Fruit fly (Drosophila melanogaster): ENCODE measurements around the gene Dph4.

Gene Dph4

DNA sequence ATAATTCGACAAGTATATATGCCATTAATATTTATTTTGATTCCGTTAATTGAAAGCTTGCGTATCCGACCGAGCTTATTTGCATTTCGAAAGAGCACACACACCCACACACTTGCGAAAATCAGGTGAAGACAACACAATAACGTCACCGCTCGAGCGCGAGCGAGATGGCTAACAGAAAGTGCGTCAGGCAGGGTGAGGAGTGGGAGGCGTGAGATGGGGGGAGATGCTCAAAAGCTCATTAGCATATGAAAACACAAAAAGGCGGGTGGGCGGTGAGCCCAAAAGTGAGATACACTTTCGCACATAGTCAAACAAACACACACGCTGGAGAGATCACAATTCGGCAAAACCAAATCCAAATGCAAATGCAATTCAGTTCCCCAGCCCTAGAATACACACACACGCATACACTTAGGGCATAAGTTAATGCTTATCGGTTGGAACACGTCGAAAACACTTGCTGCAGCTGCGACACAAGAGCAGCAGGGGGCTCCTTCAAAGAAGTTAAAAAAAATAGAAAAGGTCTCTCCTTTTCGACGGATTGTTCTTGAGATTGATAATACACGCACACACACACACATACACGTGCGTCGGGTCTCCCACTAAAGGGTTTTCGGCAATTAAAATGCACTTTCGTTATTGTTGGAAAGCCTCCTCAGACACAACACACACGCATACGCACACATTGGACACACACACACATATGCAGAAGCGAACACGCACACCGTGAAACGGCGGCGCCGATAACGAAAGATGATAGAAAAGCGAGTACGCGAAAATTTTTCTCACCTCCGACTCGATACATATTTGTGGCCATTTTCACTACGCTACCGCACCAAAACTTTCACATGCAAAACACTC, 24.0 kb upstream of the Dph4 start:
- TF ChIP-seq sage (GFP tag; optimal IDR thresholded peaks at IDR 0.05) (no peak), Hnf4 (GFP tag; optimal IDR thresholded peaks at IDR 0.05) (no peak), usp (GFP tag; optimal IDR thresholded peaks at IDR 0.05) (no peak), rgr (GFP tag; optimal IDR thresholded peaks at IDR 0.05) (peak; percentile 31), Vsx2 (GFP tag; optimal IDR thresholded peaks at IDR 0.05; ENCODE audit: partially characterized antibody) (no peak), br (GFP tag; optimal IDR thresholded peaks at IDR 0.05) (peak; percentile 49), Mio (GFP tag; optimal IDR thresholded peaks at IDR 0.05) (no peak), Rel (GFP tag; optimal IDR thresholded peaks at IDR 0.05) (no peak), Rel (tag; optimal IDR thresholded peaks at IDR 0.05) (peak; percentile 10), pan (optimal IDR thresholded peaks at IDR 0.05) (no peak), CG32264 (GFP tag; optimal IDR thresholded peaks at IDR 0.05) (no peak), Hr83 (GFP tag; optimal IDR thresholded peaks at IDR 0.05; ENCODE audit: poor library complexity, severe bottlenecking) (no peak), N (GFP tag; optimal IDR thresholded peaks at IDR 0.05) (peak; percentile 46), Hr78 (GFP tag; optimal IDR thresholded peaks at IDR 0.05) (no peak), dmrt93B (GFP tag; optimal IDR thresholded peaks at IDR 0.05) (no peak), sv (GFP tag; optimal IDR thresholded peaks at IDR 0.05) (no peak), ey (GFP tag; optimal IDR thresholded peaks at IDR 0.05) (peak; percentile 31), woc (GFP tag; optimal IDR thresholded peaks at IDR 0.05) (no peak), foxo (GFP tag; optimal IDR thresholded peaks at IDR 0.05) (peak in 1 of 2 experiments; percentile 36), CG9705 (GFP tag; optimal IDR thresholded peaks at IDR 0.05) (no peak), Jra (GFP tag; optimal IDR thresholded peaks at IDR 0.05) (peak; percentile 26), h (GFP tag; optimal IDR thresholded peaks at IDR 0.05) (peak; percentile 66), HLH106 (tag; optimal IDR thresholded peaks at IDR 0.05) (peak; percentile 35), OdsH (GFP tag; optimal IDR thresholded peaks at IDR 0.05) (peak; percentile 18), GATAd (GFP tag; optimal IDR thresholded peaks at IDR 0.05) (no peak)

DNA sequence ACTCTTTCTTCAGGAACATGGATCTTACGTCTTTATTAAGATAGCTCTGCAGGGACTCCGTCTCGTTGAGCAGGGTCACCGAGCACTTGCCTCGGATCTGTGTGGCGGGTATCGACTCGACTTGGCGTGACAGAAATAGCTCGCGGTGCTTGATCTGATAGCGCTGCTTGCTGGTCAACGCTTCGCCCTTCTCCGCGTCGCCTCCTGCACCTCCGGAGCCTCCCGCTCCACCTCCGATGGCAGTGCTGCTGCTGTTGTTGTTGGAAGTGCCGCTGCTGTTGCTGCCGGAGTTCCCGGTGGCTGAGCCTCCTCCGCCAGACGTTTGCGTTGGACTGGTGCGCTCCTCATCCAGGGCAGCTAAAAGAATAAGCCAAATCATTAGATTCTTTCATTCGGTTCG, 19.5 kb upstream of the Dph4 start:
- TF ChIP-seq sage (GFP tag; optimal IDR thresholded peaks at IDR 0.05) (no peak), dmrt93B (GFP tag; optimal IDR thresholded peaks at IDR 0.05) (no peak), Mio (GFP tag; optimal IDR thresholded peaks at IDR 0.05) (no peak), HLH106 (tag; optimal IDR thresholded peaks at IDR 0.05) (no peak)

DNA sequence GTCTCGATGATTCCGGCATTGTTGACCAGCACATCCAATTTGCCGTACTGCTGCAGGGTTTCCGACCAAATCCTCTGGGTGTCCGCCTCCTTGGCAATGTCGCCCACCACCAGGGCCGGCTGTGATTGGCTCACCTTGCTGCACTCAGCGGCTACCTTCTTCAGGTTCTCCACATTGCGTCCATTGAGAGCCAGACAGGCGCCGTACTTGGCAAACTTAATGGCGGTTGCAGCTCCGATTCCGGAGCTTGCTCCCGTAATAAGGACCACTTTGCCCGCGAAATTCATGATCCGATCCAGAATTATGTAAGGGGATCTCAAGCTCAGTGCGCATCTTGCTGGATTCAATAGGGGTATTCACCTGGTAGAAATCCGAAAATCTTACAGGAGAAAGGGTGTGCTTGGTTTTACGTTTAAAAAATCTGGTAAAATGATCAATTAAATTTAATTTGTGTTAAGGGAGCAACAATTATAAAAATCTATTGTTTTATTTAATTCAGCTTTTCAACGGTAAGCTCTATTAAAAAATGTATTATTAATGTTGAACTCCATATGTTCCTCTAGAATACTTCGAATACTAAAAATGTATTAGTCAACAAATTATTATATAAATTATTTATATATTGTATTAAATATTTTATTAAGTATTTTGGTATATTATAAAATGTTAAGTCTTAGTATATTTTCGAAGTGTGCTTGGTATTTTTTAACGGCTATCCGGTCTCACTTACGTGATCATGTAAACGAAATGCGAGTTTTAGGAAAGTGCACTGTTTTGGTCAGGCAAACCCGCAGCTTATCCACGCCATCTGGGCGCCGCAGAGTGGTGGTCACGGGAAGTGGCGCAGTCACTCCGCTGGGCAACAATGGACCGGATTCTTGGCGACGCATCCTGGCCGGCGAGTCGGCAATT, 12.8 kb upstream of the Dph4 start, which contains the start of the genes CG31548 and CG12170:
Gene CG31548, minus strand, starts transcription at position 334 of the 912 bp plus-strand sequence.
Gene CG12170, plus strand, starts transcription at position 716 of the 912 bp plus-strand sequence.
- TF ChIP-seq Hr83 (GFP tag; optimal IDR thresholded peaks at IDR 0.05; ENCODE audit: poor library complexity, severe bottlenecking): peak; percentile 19
- no peak for TF ChIP-seq CG9705 (GFP tag; optimal IDR thresholded peaks at IDR 0.05)
- TF ChIP-seq h (GFP tag; optimal IDR thresholded peaks at IDR 0.05): no peak
- no peak for TF ChIP-seq dsf (GFP tag; optimal IDR thresholded peaks at IDR 0.05; ENCODE audit: borderline replicate concordance)
- peak; percentile 36 for TF ChIP-seq HLH106 (tag; optimal IDR thresholded peaks at IDR 0.05)
- no peak for TF ChIP-seq woc (GFP tag; optimal IDR thresholded peaks at IDR 0.05)
- TF ChIP-seq Jra (GFP tag; optimal IDR thresholded peaks at IDR 0.05): no peak
- TF ChIP-seq usp (GFP tag; optimal IDR thresholded peaks at IDR 0.05): no peak
- TF ChIP-seq lola (GFP tag; optimal IDR thresholded peaks at IDR 0.05): no peak
- TF ChIP-seq N (GFP tag; optimal IDR thresholded peaks at IDR 0.05): no peak
- TF ChIP-seq OdsH (GFP tag; optimal IDR thresholded peaks at IDR 0.05): peak; percentile 1
- TF ChIP-seq rgr (GFP tag; optimal IDR thresholded peaks at IDR 0.05): no peak
- no peak for TF ChIP-seq jim (GFP tag; optimal IDR thresholded peaks at IDR 0.05)
- TF ChIP-seq br (GFP tag; optimal IDR thresholded peaks at IDR 0.05): no peak
- no peak for TF ChIP-seq Abd-B (GFP tag; optimal IDR thresholded peaks at IDR 0.05)
- TF ChIP-seq Hr78 (GFP tag; optimal IDR thresholded peaks at IDR 0.05): no peak
- TF ChIP-seq Rel (GFP tag; optimal IDR thresholded peaks at IDR 0.05): no peak
- TF ChIP-seq Rel (tag; optimal IDR thresholded peaks at IDR 0.05): no peak
- TF ChIP-seq fru (GFP tag; optimal IDR thresholded peaks at IDR 0.05): no peak
- TF ChIP-seq Hnf4 (GFP tag; optimal IDR thresholded peaks at IDR 0.05): no peak
- no peak for TF ChIP-seq sage (GFP tag; optimal IDR thresholded peaks at IDR 0.05)
- TF ChIP-seq pan (optimal IDR thresholded peaks at IDR 0.05): no peak
- no peak for TF ChIP-seq Sp1 (GFP tag; optimal IDR thresholded peaks at IDR 0.05)
- TF ChIP-seq Myc (optimal IDR thresholded peaks at IDR 0.05): no peak
- TF ChIP-seq GATAd (GFP tag; optimal IDR thresholded peaks at IDR 0.05): no peak
- no peak for TF ChIP-seq Dfd (GFP tag; optimal IDR thresholded peaks at IDR 0.05)
- TF ChIP-seq foxo (GFP tag; optimal IDR thresholded peaks at IDR 0.05): no peak
- peak; percentile 37 for TF ChIP-seq ey (GFP tag; optimal IDR thresholded peaks at IDR 0.05)
- TF ChIP-seq Vsx2 (GFP tag; optimal IDR thresholded peaks at IDR 0.05; ENCODE audit: partially characterized antibody): no peak
- TF ChIP-seq Mio (GFP tag; optimal IDR thresholded peaks at IDR 0.05): no peak
- no peak for TF ChIP-seq dmrt93B (GFP tag; optimal IDR thresholded peaks at IDR 0.05)
- TF ChIP-seq psq (GFP tag; optimal IDR thresholded peaks at IDR 0.05): peak; percentile 41
- TF ChIP-seq sv (GFP tag; optimal IDR thresholded peaks at IDR 0.05): peak; percentile 32
